Worm (Caenorhabditis elegans) whole organism, early embryonic: Measurements from ENCODE around the gene apb-1.

Experiments
- ama-1 ChIP-seq: fragments of 150-350 bp; optimal IDR thresholded peaks from 2 replicates; lab custom pipeline; 2014
- ceh-13 ChIP-seq: fragments of 200-800 bp; sonication (Bioruptor generic); optimal IDR thresholded peaks from 2 replicates; lab custom pipeline; 2018; ENCODE audit warnings: mild to moderate bottlenecking, missing genetic modification characterization, missing compliant biosample characterization
- pes-1 ChIP-seq: fragments of 200-800 bp; sonication (Bioruptor generic); IDR thresholded peaks from 2 replicates; pipeline ENCODE4 v1.3.6; 2022; ENCODE audit warnings: missing genetic modification reagents, missing genetic modification characterization, missing compliant biosample characterization
- scrt-1 ChIP-seq: fragments of 200-800 bp; sonication (Bioruptor generic); IDR thresholded peaks from 2 replicates; pipeline ENCODE4 v1.3.6; 2022; ENCODE audit warnings: missing genetic modification characterization, missing compliant biosample characterization
- tbx-37 ChIP-seq: fragments of 200-800 bp; sonication (Bioruptor generic); conservative IDR thresholded peaks from 2 replicates; pipeline ENCODE4 v1.3.6; 2022; ENCODE audit warnings: missing genetic modification reagents, missing genetic modification characterization, missing compliant biosample characterization

- TF ChIP-seq ama-1 (lab: Kevin White, UChicago) = no peak
- no peak for TF ChIP-seq tbx-37 (GFP tag; lab: Robert Waterston, UW)
- no peak for TF ChIP-seq ceh-13 (GFP tag; lab: Kevin White, UChicago)
- TF ChIP-seq scrt-1 (GFP tag; lab: Robert Waterston, UW) = no peak
- TF ChIP-seq pes-1 (GFP tag; lab: Robert Waterston, UW) = no peak
These were observed 17.8 kb downstream of the apb-1 start, which contains the start of gene Y71H2B.8 for ce11 chrIII:2578993-2579392.
